Comparison of ENCODE assay signal across 5 worm cellular contexts in genomic region chrIV:13080861-13081260, ce11.
TF ChIP-seq lines count a peak whose summit lies in the region.

No protein-coding gene starts in this region.

TF ChIP-seq in whole organism, L1 larva, 84 proteins besides CTCF, POLR2A, EP300 and RAD21:
- TF ChIP-seq blmp-1 (tag; optimal IDR thresholded peaks at IDR 0.05; lab: Kevin White, UChicago): peak; percentile 45
- no peak for TF ChIP-seq efl-1 (optimal IDR thresholded peaks at IDR 0.05; lab: Kevin White, UChicago)
- TF ChIP-seq efl-1 (GFP tag; optimal IDR thresholded peaks at IDR 0.05 in 1 of 2; lab: Kevin White, UChicago): peak in 1 of 2 experiments; percentile 10
- no peak for TF ChIP-seq C34B4.2 (tag; optimal IDR thresholded peaks at IDR 0.05; lab: Kevin White, UChicago)

TF ChIP-seq in whole organism, L2 larva, 48 proteins besides CTCF, POLR2A, EP300 and RAD21:
- TF ChIP-seq nhr-129 (tag; optimal IDR thresholded peaks at IDR 0.05; lab: Kevin White, UChicago): peak; percentile 19
- TF ChIP-seq zag-1 (tag; optimal IDR thresholded peaks at IDR 0.05; lab: Kevin White, UChicago): no peak

TF ChIP-seq in whole organism, L3 larva, 47 proteins besides CTCF, POLR2A, EP300 and RAD21:
- TF ChIP-seq R02D3.7 (tag; optimal IDR thresholded peaks at IDR 0.05; lab: Kevin White, UChicago) (no peak), eor-1 (tag; optimal IDR thresholded peaks at IDR 0.05; lab: Kevin White, UChicago) (no peak), nhr-12 (tag; optimal IDR thresholded peaks at IDR 0.05; lab: Kevin White, UChicago) (no peak), lin-15B (tag; optimal IDR thresholded peaks at IDR 0.05; lab: Kevin White, UChicago) (no peak), ZK546.5 (tag; optimal IDR thresholded peaks at IDR 0.05; lab: Kevin White, UChicago) (no peak), jun-1 (tag; optimal IDR thresholded peaks at IDR 0.05; lab: Kevin White, UChicago) (no peak), tbx-2 (tag; optimal IDR thresholded peaks at IDR 0.05; lab: Kevin White, UChicago) (no peak), nhr-25 (tag; optimal IDR thresholded peaks at IDR 0.05; lab: Kevin White, UChicago) (peak; percentile 7)

TF ChIP-seq in whole organism, L4 larva, 104 proteins besides CTCF, POLR2A, EP300 and RAD21:
- TF ChIP-seq nhr-6 (tag; optimal IDR thresholded peaks at IDR 0.05; lab: Kevin White, UChicago) (no peak), D1046.2 (GFP tag; IDR thresholded peaks at IDR 0.05; lab: Robert Waterston, UW) (no peak), ama-1 (optimal IDR thresholded peaks at IDR 0.05; lab: Kevin White, UChicago) (no peak), madf-5 (GFP tag; IDR thresholded peaks at IDR 0.05; lab: Robert Waterston, UW) (no peak), ceh-44 (GFP tag; IDR thresholded peaks at IDR 0.05; lab: Robert Waterston, UW) (no peak), nhr-25 (tag; optimal IDR thresholded peaks at IDR 0.05; lab: Kevin White, UChicago; ENCODE audit: borderline replicate concordance, insufficient read depth) (peak; percentile 8), unc-62 (GFP tag; optimal IDR thresholded peaks at IDR 0.05 in 1 of 2; lab: Kevin White, UChicago) (peak in 1 of 2 experiments; percentile 94), unc-62 (tag; optimal IDR thresholded peaks at IDR 0.05; lab: Kevin White, UChicago) (no peak), lsy-2 (tag; optimal IDR thresholded peaks at IDR 0.05; lab: Kevin White, UChicago) (no peak), aha-1 (tag; lab: Kevin White, UChicago) (peak; percentile 9), tag-97 (GFP tag; IDR thresholded peaks at IDR 0.05; lab: Robert Waterston, UW) (no peak), duxl-1 (tag; optimal IDR thresholded peaks at IDR 0.05; lab: Kevin White, UChicago; ENCODE audit: poor library complexity) (no peak), zfp-3 (GFP tag; conservative IDR thresholded peaks at IDR 0.05; lab: Robert Waterston, UW) (no peak), mdl-1 (tag; optimal IDR thresholded peaks at IDR 0.05; lab: Kevin White, UChicago) (no peak), set-16 (GFP tag; IDR thresholded peaks at IDR 0.05; lab: Robert Waterston, UW) (no peak), lim-7 (GFP tag; IDR thresholded peaks at IDR 0.05; lab: Robert Waterston, UW) (no peak), cey-2 (tag; optimal IDR thresholded peaks at IDR 0.05; lab: Kevin White, UChicago; ENCODE audit: borderline replicate concordance, insufficient read depth) (no peak), aly-2 (tag; optimal IDR thresholded peaks at IDR 0.05; lab: Kevin White, UChicago) (no peak), unc-39 (tag; optimal IDR thresholded peaks at IDR 0.05; lab: Kevin White, UChicago) (no peak)

TF ChIP-seq in whole organism, young adult, 124 proteins besides CTCF, POLR2A, EP300 and RAD21:
- TF ChIP-seq ZK185.1 (tag; optimal IDR thresholded peaks at IDR 0.05; lab: Kevin White, UChicago; ENCODE audit: poor library complexity, severe bottlenecking): no peak
- TF ChIP-seq madf-10 (tag; optimal IDR thresholded peaks at IDR 0.05; lab: Kevin White, UChicago): no peak
- no peak for TF ChIP-seq B0035.1 (tag; optimal IDR thresholded peaks at IDR 0.05; lab: Kevin White, UChicago)
- TF ChIP-seq repo-1 (tag; optimal IDR thresholded peaks at IDR 0.05; lab: Kevin White, UChicago): peak; percentile 40
- TF ChIP-seq ama-1 (optimal IDR thresholded peaks at IDR 0.05; lab: Kevin White, UChicago): peak; percentile 31
- no peak for TF ChIP-seq ama-1 (GFP tag; optimal IDR thresholded peaks at IDR 0.05; lab: Kevin White, UChicago)
- TF ChIP-seq ceh-27 (GFP tag; optimal IDR thresholded peaks at IDR 0.05; lab: Kevin White, UChicago): no peak
- TF ChIP-seq madf-6 (GFP tag; IDR thresholded peaks at IDR 0.05; lab: Robert Waterston, UW): 0 out of 2 replicates have a peak, but pooled peaks have one; percentile 6
- no peak for TF ChIP-seq pha-4 (tag; optimal IDR thresholded peaks at IDR 0.05; lab: Kevin White, UChicago)
- TF ChIP-seq mxl-1 (tag; optimal IDR thresholded peaks at IDR 0.05; lab: Kevin White, UChicago): no peak
